Worm (Caenorhabditis elegans) whole organism, L4/young adult: ENCODE measurements around the gene Y54F10AR.2.

Experiments
- W03F9.2 ChIP-seq: fragments of 150-350 bp; optimal IDR thresholded peaks from 2 replicates; lab custom pipeline; 2014; ENCODE audit warnings: missing biosample characterization, missing genetic modification characterization
- him-1 ChIP-seq: sonication (generic microtip); optimal IDR thresholded peaks from 2 replicates; lab custom pipeline; 2016; ENCODE audit warnings: missing genotype, missing genetic modification reagents, missing genetic modification characterization, missing compliant biosample characterization

ce11 chrIII:2551981-2552380 is 19.4 kb downstream of the Y54F10AR.2 start:
- TF ChIP-seq him-1: no peak
- TF ChIP-seq W03F9.2 (tag; lab: Kevin White, UChicago): no peak
